Worm (Caenorhabditis elegans) whole organism, L3 larva: ENCODE results near the gene str-77.

Experiments used
- R02D3.7 ChIP-seq: fragments of 150-350 bp; optimal IDR thresholded peaks from 2 replicates; lab custom pipeline; 2014; ENCODE audit warnings: missing biosample characterization, missing genetic modification characterization
- ama-1 ChIP-seq: fragments of 150-350 bp; optimal IDR thresholded peaks from 2 replicates; lab custom pipeline; 2018
- egl-27 ChIP-seq: sonication (generic microtip); optimal IDR thresholded peaks from 4 replicates; lab custom pipeline; 2017; ENCODE audit warnings: missing biosample characterization, missing genetic modification reagents, missing genetic modification characterization
- elt-3 ChIP-seq, 3 experiments: fragments of 150-350 bp in 1 of 3; sonication (generic microtip) in 2 of 3; optimal IDR thresholded peaks; 2 replicates in 2 of 3; 4 replicates in 1 of 3; lab custom pipeline; 2014 to 2017; ENCODE audit warnings: missing biosample characterization in 3 of 3, missing genetic modification characterization in 3 of 3
- fkh-2 ChIP-seq: fragments of 150-350 bp; optimal IDR thresholded peaks from 2 replicates; lab custom pipeline; 2014; ENCODE audit warnings: missing biosample characterization, missing genetic modification reagents, missing genetic modification characterization
- lin-39 ChIP-seq: fragments of 150-350 bp; optimal IDR thresholded peaks from 2 replicates; lab custom pipeline; 2018; ENCODE audit warnings: missing biosample characterization, missing genetic modification reagents, missing genetic modification characterization
- mdl-1 ChIP-seq: fragments of 150-350 bp; optimal IDR thresholded peaks from 2 replicates; lab custom pipeline; 2014; ENCODE audit warnings: missing biosample characterization, missing genetic modification characterization
- nhr-76 ChIP-seq: fragments of 150-350 bp; sonication (generic microtip); optimal IDR thresholded peaks from 5 replicates; lab custom pipeline; 2014; ENCODE audit warnings: missing biosample characterization, missing genetic modification characterization
- pqm-1 ChIP-seq: fragments of 150-350 bp; optimal IDR thresholded peaks from 2 replicates; lab custom pipeline; 2017; ENCODE audit warnings: missing biosample characterization, missing genetic modification characterization, inconsistent platforms
- sea-2 ChIP-seq: fragments of 150-350 bp; sonication (generic microtip); optimal IDR thresholded peaks from 4 replicates; lab custom pipeline; 2014; ENCODE audit warnings: missing biosample characterization, missing genetic modification reagents, missing genetic modification characterization
- snpc-4 ChIP-seq: fragments of 150-350 bp; optimal IDR thresholded peaks from 2 replicates; lab custom pipeline; 2014; ENCODE audit warnings: missing biosample characterization, missing genetic modification characterization
- tbx-2 ChIP-seq: sonication (generic microtip); optimal IDR thresholded peaks from 2 replicates; lab custom pipeline; 2016; ENCODE audit warnings: mild to moderate bottlenecking, missing genetic modification characterization, missing compliant biosample characterization
- zag-1 ChIP-seq: fragments of 150-350 bp; optimal IDR thresholded peaks from 2 replicates; lab custom pipeline; 2014; ENCODE audit warnings: missing biosample characterization, missing genetic modification characterization
- ztf-11 ChIP-seq: fragments of 150-350 bp; optimal IDR thresholded peaks from 2 replicates; lab custom pipeline; 2014; ENCODE audit warnings: missing biosample characterization, missing genetic modification characterization

ce11 chrV:17690922-17691321, 27.8 kb upstream of the str-77 start, which contains the start of gene F59A1.13:
- TF ChIP-seq egl-27 (tag; lab: Kevin White, UChicago) = no peak
- no peak for TF ChIP-seq pqm-1 (tag; lab: Kevin White, UChicago)
- no peak for TF ChIP-seq tbx-2 (tag; lab: Kevin White, UChicago)
- TF ChIP-seq zag-1 (tag; lab: Kevin White, UChicago) = no peak
- TF ChIP-seq fkh-2 (tag; lab: Kevin White, UChicago) = no peak
- TF ChIP-seq snpc-4 = no peak
- no peak for TF ChIP-seq mdl-1 (tag; lab: Kevin White, UChicago)
- TF ChIP-seq elt-3 (tag; optimal IDR thresholded peaks at IDR 0.05; lab: Kevin White, UChicago) = no peak
- no peak for TF ChIP-seq ama-1
- TF ChIP-seq ztf-11 = no peak
- TF ChIP-seq lin-39 (tag; lab: Kevin White, UChicago) = no peak
- no peak for TF ChIP-seq R02D3.7 (tag; lab: Kevin White, UChicago)
- no peak for TF ChIP-seq sea-2
- TF ChIP-seq nhr-76 (tag; lab: Kevin White, UChicago) = no peak
